Worm (Caenorhabditis elegans) whole organism, late embryonic: ENCODE measurements around the gene B0034.7.

Experiments
- C08G9.2 ChIP-seq: sonication (generic microtip); optimal IDR thresholded peaks from 2 replicates; lab custom pipeline; 2016; ENCODE audit warnings: mild to moderate bottlenecking, missing genetic modification characterization, moderate library complexity, missing compliant biosample characterization
- C38D4.7 ChIP-seq: fragments of 200-800 bp; sonication (Bioruptor generic); optimal IDR thresholded peaks from 2 replicates; lab custom pipeline; 2018; ENCODE audit warnings: mild to moderate bottlenecking, missing genetic modification characterization, moderate library complexity, missing compliant biosample characterization
- K02D7.2 ChIP-seq: sonication (generic microtip); optimal IDR thresholded peaks from 2 replicates; lab custom pipeline; 2017; ENCODE audit warnings: mild to moderate bottlenecking, missing genetic modification characterization, missing compliant biosample characterization
- T23F11.4 ChIP-seq: fragments of 200-800 bp; sonication (Bioruptor generic); optimal IDR thresholded peaks from 2 replicates; lab custom pipeline; 2018; ENCODE audit warnings: mild to moderate bottlenecking, missing genetic modification characterization, missing compliant biosample characterization
- Y22D7AL.16 ChIP-seq: sonication (generic microtip); optimal IDR thresholded peaks from 2 replicates; lab custom pipeline; 2016; ENCODE audit warnings: missing genetic modification characterization, missing compliant biosample characterization
- ceh-14 ChIP-seq: sonication (generic microtip); optimal IDR thresholded peaks from 2 replicates; lab custom pipeline; 2016; ENCODE audit warnings: missing genotype, missing genetic modification characterization, missing compliant biosample characterization
- ceh-19 ChIP-seq: fragments of 200-800 bp; sonication (Bioruptor generic); optimal IDR thresholded peaks from 2 replicates; lab custom pipeline; 2018; ENCODE audit warnings: mild to moderate bottlenecking, missing genetic modification characterization, missing compliant biosample characterization
- ceh-22 ChIP-seq: sonication (generic microtip); optimal IDR thresholded peaks from 2 replicates; lab custom pipeline; 2017; ENCODE audit warnings: missing biosample characterization, missing genetic modification characterization
- ceh-24 ChIP-seq: sonication (generic microtip); optimal IDR thresholded peaks from 2 replicates; lab custom pipeline; 2016; ENCODE audit warnings: mild to moderate bottlenecking, missing genetic modification characterization, missing compliant biosample characterization
- ceh-31 ChIP-seq: sonication (generic microtip); optimal IDR thresholded peaks from 2 replicates; lab custom pipeline; 2016; ENCODE audit warnings: missing genetic modification characterization, missing compliant biosample characterization
- ceh-45 ChIP-seq: fragments of 200-800 bp; sonication (Bioruptor generic); IDR thresholded peaks from 2 replicates; pipeline ENCODE4 v1.3.6; 2022; ENCODE audit warnings: missing genetic modification reagents, missing genetic modification characterization, missing compliant biosample characterization
- ceh-48 ChIP-seq: sonication (generic microtip); optimal IDR thresholded peaks from 2 replicates; lab custom pipeline; 2016; ENCODE audit warnings: missing genetic modification characterization, inconsistent platforms, missing compliant biosample characterization
- ceh-6 ChIP-seq: fragments of 200-800 bp; sonication (Bioruptor generic); optimal IDR thresholded peaks from 2 replicates; lab custom pipeline; 2018; ENCODE audit warnings: mild to moderate bottlenecking, missing genetic modification characterization, missing compliant biosample characterization
- ceh-9 ChIP-seq: sonication (generic microtip); optimal IDR thresholded peaks from 2 replicates; lab custom pipeline; 2016; ENCODE audit warnings: mild to moderate bottlenecking, missing genetic modification characterization, inconsistent platforms, missing compliant biosample characterization
- che-1 ChIP-seq: sonication (generic microtip); optimal IDR thresholded peaks from 2 replicates; lab custom pipeline; 2016; ENCODE audit warnings: mild to moderate bottlenecking, missing genetic modification characterization, missing compliant biosample characterization
- elt-2 ChIP-seq: sonication (generic microtip); optimal IDR thresholded peaks from 2 replicates; lab custom pipeline; 2016; ENCODE audit warnings: missing genetic modification reagents, missing genetic modification characterization, missing compliant biosample characterization
- elt-4 ChIP-seq: sonication (generic microtip); optimal IDR thresholded peaks from 2 replicates; lab custom pipeline; 2016; ENCODE audit warnings: missing genetic modification characterization, missing compliant biosample characterization
- fax-1 ChIP-seq: sonication (generic microtip); optimal IDR thresholded peaks from 2 replicates; lab custom pipeline; 2016; ENCODE audit warnings: missing genotype, missing genetic modification characterization, missing compliant biosample characterization
- fkh-6 ChIP-seq: sonication (generic microtip); optimal IDR thresholded peaks from 2 replicates; lab custom pipeline; 2016; ENCODE audit warnings: missing genetic modification characterization, missing compliant biosample characterization
- gmeb-2 ChIP-seq: sonication (generic microtip); optimal IDR thresholded peaks from 2 replicates; lab custom pipeline; 2016; ENCODE audit warnings: missing genetic modification characterization, inconsistent platforms, missing compliant biosample characterization
- hlh-15 ChIP-seq: sonication (generic microtip); optimal IDR thresholded peaks from 2 replicates; lab custom pipeline; 2016; ENCODE audit warnings: missing genetic modification characterization, missing compliant biosample characterization
- mec-3 ChIP-seq: sonication (generic microtip); optimal IDR thresholded peaks from 2 replicates; lab custom pipeline; 2016; ENCODE audit warnings: borderline replicate concordance, missing genetic modification characterization, missing compliant biosample characterization
- nhr-11 ChIP-seq: fragments of 150-350 bp; optimal IDR thresholded peaks from 2 replicates; lab custom pipeline; 2014; ENCODE audit warnings: missing biosample characterization, missing genetic modification characterization
- npax-4 ChIP-seq: sonication (generic microtip); optimal IDR thresholded peaks from 2 replicates; lab custom pipeline; 2016; ENCODE audit warnings: missing genetic modification characterization, missing compliant biosample characterization
- odd-2 ChIP-seq: sonication (generic microtip); optimal IDR thresholded peaks from 2 replicates; lab custom pipeline; 2017; ENCODE audit warnings: antibody characterized with exemption, mild to moderate bottlenecking, missing genetic modification characterization, missing compliant biosample characterization
- pha-4 ChIP-seq: fragments of 150-350 bp; optimal IDR thresholded peaks from 2 replicates; lab custom pipeline; 2018; ENCODE audit warnings: missing biosample characterization, missing genetic modification reagents, missing genetic modification characterization
- pros-1 ChIP-seq: fragments of 150-350 bp; optimal IDR thresholded peaks from 2 replicates; lab custom pipeline; 2014; ENCODE audit warnings: missing biosample characterization, missing genetic modification reagents, missing genetic modification characterization
- rnt-1 ChIP-seq: sonication (generic microtip); optimal IDR thresholded peaks from 2 replicates; lab custom pipeline; 2016; ENCODE audit warnings: missing genetic modification characterization, missing compliant biosample characterization
- sox-4 ChIP-seq: sonication (generic microtip); optimal IDR thresholded peaks from 2 replicates; lab custom pipeline; 2017; ENCODE audit warnings: mild to moderate bottlenecking, missing genetic modification characterization, inconsistent platforms, missing compliant biosample characterization
- unc-3 ChIP-seq, 2 experiments: fragments of 200-800 bp in 1 of 2; sonication (Bioruptor generic) in 1 of 2; sonication (generic microtip) in 1 of 2; conservative IDR thresholded peaks in 1 of 2; optimal IDR thresholded peaks in 1 of 2; 2 replicates each; pipeline versions ENCODE4 v1.3.6 to Lab custom; 2016 to 2022; ENCODE audit warnings: missing compliant biosample characterization in 2 of 2, missing genetic modification characterization in 2 of 2, missing genetic modification reagents in 1 of 2
- unc-42 ChIP-seq: sonication (generic microtip); optimal IDR thresholded peaks from 2 replicates; lab custom pipeline; 2016; ENCODE audit warnings: missing genotype, missing genetic modification characterization, missing compliant biosample characterization
- unc-55 ChIP-seq: sonication (generic microtip); optimal IDR thresholded peaks from 2 replicates; lab custom pipeline; 2017; ENCODE audit warnings: missing biosample characterization, missing genetic modification reagents, missing genetic modification characterization
- unc-86 ChIP-seq: sonication (generic microtip); optimal IDR thresholded peaks from 2 replicates; lab custom pipeline; 2016; ENCODE audit warnings: missing genetic modification characterization, missing compliant biosample characterization
- ztf-16 ChIP-seq: sonication (generic microtip); optimal IDR thresholded peaks from 2 replicates; lab custom pipeline; 2017; ENCODE audit warnings: missing genetic modification characterization, missing compliant biosample characterization

Gene B0034.7

ce11 chrII:5948681-5949080 lies 12.7 kb upstream of the B0034.7 start:
- TF ChIP-seq npax-4 (no peak), elt-4 (tag; lab: Kevin White, UChicago) (no peak), ceh-19 (GFP tag; lab: Kevin White, UChicago) (peak; percentile 50), fkh-6 (tag; lab: Kevin White, UChicago) (no peak)

- TF ChIP-seq ceh-31 (peak; percentile 7), ceh-48 (tag; lab: Kevin White, UChicago) (no peak), unc-42 (tag; lab: Kevin White, UChicago) (peak; percentile 90)
Measured at ce11 chrII:5950657-5951056, 10.8 kb upstream of the B0034.7 start.

ce11 chrII:5951745-5952144 lies 9.7 kb upstream of the B0034.7 start:
- TF ChIP-seq gmeb-2 (tag; lab: Kevin White, UChicago) (no peak), ceh-14 (tag; lab: Kevin White, UChicago) (no peak), pha-4 (tag; lab: Kevin White, UChicago) (no peak), ceh-22 (no peak), fax-1 (tag; lab: Kevin White, UChicago) (no peak), Y22D7AL.16 (no peak), ceh-9 (tag; lab: Kevin White, UChicago) (no peak), nhr-11 (tag; lab: Kevin White, UChicago) (no peak), T23F11.4 (GFP tag; lab: Kevin White, UChicago) (no peak), rnt-1 (no peak), che-1 (tag; lab: Kevin White, UChicago) (no peak), unc-3 (GFP tag; conservative IDR thresholded peaks at IDR 0.05; lab: Robert Waterston, UW) (no peak), unc-3 (tag; optimal IDR thresholded peaks at IDR 0.05; lab: Kevin White, UChicago) (no peak), ceh-45 (no peak), C38D4.7 (GFP tag; lab: Kevin White, UChicago) (no peak), sox-4 (tag; lab: Kevin White, UChicago) (no peak), unc-86 (tag; lab: Kevin White, UChicago) (no peak), ceh-31 (no peak), hlh-15 (no peak), pros-1 (tag; lab: Kevin White, UChicago) (no peak), C08G9.2 (tag; lab: Kevin White, UChicago) (no peak)

ce11 chrII:5952214-5952613 lies 9.2 kb upstream of the B0034.7 start:
- no peak for TF ChIP-seq C08G9.2 (tag; lab: Kevin White, UChicago)
- no peak for TF ChIP-seq mec-3 (tag; lab: Kevin White, UChicago)
- no peak for TF ChIP-seq odd-2 (tag; lab: Kevin White, UChicago)
- TF ChIP-seq ceh-6, result no peak
- TF ChIP-seq K02D7.2 (tag; lab: Kevin White, UChicago), result no peak
- TF ChIP-seq ztf-16 (tag; lab: Kevin White, UChicago), result no peak
- TF ChIP-seq ceh-24 (tag; lab: Kevin White, UChicago), result no peak
- no peak for TF ChIP-seq elt-2
- no peak for TF ChIP-seq elt-4 (tag; lab: Kevin White, UChicago)
- TF ChIP-seq Y22D7AL.16, result no peak
- TF ChIP-seq pros-1 (tag; lab: Kevin White, UChicago), result no peak

ce11 chrII:5955638-5956167 lies 5.7 kb upstream of the B0034.7 start:
- TF ChIP-seq ceh-45, result no peak
- TF ChIP-seq unc-55, result peak; percentile 37
- TF ChIP-seq unc-42 (tag; lab: Kevin White, UChicago), result peak; percentile 27
- no peak for TF ChIP-seq elt-4 (tag; lab: Kevin White, UChicago)
- no peak for TF ChIP-seq ceh-9 (tag; lab: Kevin White, UChicago)
- TF ChIP-seq ceh-14 (tag; lab: Kevin White, UChicago), result peak; percentile 12
